Worm (Caenorhabditis elegans): ENCODE data around the gene ugt-64.
A peak's percentile ranks its signal among the peaks of the same experiment; 100 is the strongest.

Gene ugt-64

DNA sequence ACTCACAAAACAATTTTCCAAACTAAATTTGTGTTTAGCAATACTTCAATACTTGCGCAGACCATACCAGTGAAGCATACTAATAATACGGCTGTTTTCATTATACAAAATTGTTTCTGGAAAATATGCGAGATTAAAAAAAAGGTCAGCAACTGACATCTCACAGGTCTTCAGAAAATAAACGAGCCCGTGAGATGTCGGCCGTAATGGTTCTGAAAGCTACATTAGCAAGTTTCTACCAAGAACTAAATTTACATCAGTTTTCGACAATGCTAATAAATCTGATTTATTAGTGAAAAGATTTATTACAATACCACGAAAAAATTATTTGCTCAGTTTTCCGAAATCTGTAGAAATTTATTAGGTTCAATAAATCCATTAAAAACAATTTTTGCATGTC is 28.7 kb downstream of the ugt-64 start, which contains the start of gene srbc-31:
Gene srbc-31, minus strand, starts transcription at position 101 of the 400 bp plus-strand sequence.
- TF ChIP-seq ztf-1 (GFP tag; conservative IDR thresholded peaks at IDR 0.05), result no peak
- no peak for TF ChIP-seq nhr-25 (tag; optimal IDR thresholded peaks at IDR 0.05)
- TF ChIP-seq ZK546.5 (tag; optimal IDR thresholded peaks at IDR 0.05), result no peak
- no peak for TF ChIP-seq zag-1 (tag; optimal IDR thresholded peaks at IDR 0.05)
- TF ChIP-seq sma-3 (GFP tag; optimal IDR thresholded peaks at IDR 0.05), result no peak
- no peak for TF ChIP-seq mdl-1 (tag; optimal IDR thresholded peaks at IDR 0.05)
- TF ChIP-seq nhr-12 (tag; optimal IDR thresholded peaks at IDR 0.05), result no peak
- TF ChIP-seq blmp-1 (tag; optimal IDR thresholded peaks at IDR 0.05; ENCODE audit: insufficient read depth), result no peak
- no peak for TF ChIP-seq sem-4 (tag; optimal IDR thresholded peaks at IDR 0.05)
- TF ChIP-seq nhr-237 (tag; optimal IDR thresholded peaks at IDR 0.05), result no peak
- no peak for TF ChIP-seq alr-1 (tag; optimal IDR thresholded peaks at IDR 0.05)
- TF ChIP-seq C34F6.9 (tag; optimal IDR thresholded peaks at IDR 0.05), result no peak
- no peak for TF ChIP-seq nhr-77 (tag; optimal IDR thresholded peaks at IDR 0.05)
- no peak for TF ChIP-seq lin-39 (tag; optimal IDR thresholded peaks at IDR 0.05)
- no peak for TF ChIP-seq nhr-21 (tag; optimal IDR thresholded peaks at IDR 0.05)
- no peak for TF ChIP-seq mab-5 (tag; optimal IDR thresholded peaks at IDR 0.05)

DNA sequence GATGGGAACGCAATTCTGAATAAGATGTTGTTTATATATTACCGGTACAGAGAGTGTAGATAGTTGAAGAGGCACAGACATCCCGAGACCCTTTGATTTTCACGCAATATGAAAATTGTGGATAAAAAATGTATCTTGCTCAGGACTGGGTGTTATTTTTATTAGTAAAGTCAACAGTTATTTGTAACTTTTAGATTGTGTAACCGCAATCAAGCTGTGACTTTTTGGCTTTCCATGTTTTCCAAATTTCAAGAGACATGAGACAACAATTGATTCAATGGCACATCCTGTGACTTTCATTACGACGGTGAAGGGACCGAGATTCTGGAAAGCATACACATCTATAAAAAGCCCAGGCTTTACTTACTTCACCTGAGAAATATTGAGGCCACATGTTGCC is 29.9 kb downstream of the ugt-64 start:
- TF ChIP-seq unc-55 (GFP tag; optimal IDR thresholded peaks at IDR 0.05), result no peak
- TF ChIP-seq sem-4 (tag; optimal IDR thresholded peaks at IDR 0.05), result no peak
- no peak for TF ChIP-seq lin-13 (GFP tag; optimal IDR thresholded peaks at IDR 0.05)
- TF ChIP-seq elt-3 (tag; optimal IDR thresholded peaks at IDR 0.05), result no peak
- TF ChIP-seq sma-9 (GFP tag; optimal IDR thresholded peaks at IDR 0.05), result no peak
- TF ChIP-seq sma-9 (tag; optimal IDR thresholded peaks at IDR 0.05), result no peak
- TF ChIP-seq crh-2 (tag; optimal IDR thresholded peaks at IDR 0.05), result no peak
- TF ChIP-seq ceh-16 (tag; optimal IDR thresholded peaks at IDR 0.05), result no peak
- TF ChIP-seq alr-1 (tag; optimal IDR thresholded peaks at IDR 0.05), result no peak
- TF ChIP-seq Y55F3AM.14 (GFP tag; optimal IDR thresholded peaks at IDR 0.05), result no peak
- TF ChIP-seq gmeb-1 (tag; optimal IDR thresholded peaks at IDR 0.05), result no peak
- no peak for TF ChIP-seq nhr-12 (tag; optimal IDR thresholded peaks at IDR 0.05)
- no peak for TF ChIP-seq nhr-6 (tag; optimal IDR thresholded peaks at IDR 0.05)
- TF ChIP-seq unc-39 (tag; optimal IDR thresholded peaks at IDR 0.05), result no peak

ce11 chrV:3475021-3475420 is 31.1 kb downstream of the ugt-64 start, which contains the start of gene oac-2:
Gene oac-2 (minus strand): TSS chrV:3475121.
- TF ChIP-seq peb-1 (tag; optimal IDR thresholded peaks at IDR 0.05), result no peak
- TF ChIP-seq ztf-1 (GFP tag; conservative IDR thresholded peaks at IDR 0.05), result no peak
- TF ChIP-seq elt-3 (tag; optimal IDR thresholded peaks at IDR 0.05), result no peak
- no peak for TF ChIP-seq egl-27 (tag; optimal IDR thresholded peaks at IDR 0.05)
- TF ChIP-seq ztf-4 (tag; optimal IDR thresholded peaks at IDR 0.05), result no peak
- no peak for TF ChIP-seq sma-3 (GFP tag; optimal IDR thresholded peaks at IDR 0.05)

- no peak for TF ChIP-seq snpc-4 (tag; optimal IDR thresholded peaks at IDR 0.05)
These were observed 35.4 kb downstream of the ugt-64 start, which contains the start of gene srbc-29 for ce11 chrV:3470782-3471181. Gene srbc-29 (minus strand): TSS chrV:3470882.

- TF ChIP-seq elt-1 (tag; optimal IDR thresholded peaks at IDR 0.05) (no peak), peb-1 (tag; optimal IDR thresholded peaks at IDR 0.05) (no peak), ama-1 (optimal IDR thresholded peaks at IDR 0.05) (no peak), dmd-4 (tag; optimal IDR thresholded peaks at IDR 0.05) (no peak), sem-4 (tag; optimal IDR thresholded peaks at IDR 0.05) (no peak), fos-1 (tag; optimal IDR thresholded peaks at IDR 0.05) (peak; percentile 41), nhr-129 (tag; optimal IDR thresholded peaks at IDR 0.05) (peak; percentile 39), unc-55 (GFP tag; optimal IDR thresholded peaks at IDR 0.05) (no peak), ceh-82 (tag; optimal IDR thresholded peaks at IDR 0.05) (no peak), ztf-1 (GFP tag; conservative IDR thresholded peaks at IDR 0.05) (no peak), nhr-237 (tag; optimal IDR thresholded peaks at IDR 0.05) (no peak), ztf-11 (tag; optimal IDR thresholded peaks at IDR 0.05) (no peak), unc-39 (tag; optimal IDR thresholded peaks at IDR 0.05) (no peak), nhr-21 (tag; optimal IDR thresholded peaks at IDR 0.05) (no peak), F13H6.1 (tag; optimal IDR thresholded peaks at IDR 0.05) (peak; percentile 4), nhr-12 (tag; optimal IDR thresholded peaks at IDR 0.05) (no peak), lin-11 (tag; optimal IDR thresholded peaks at IDR 0.05) (no peak), snpc-4 (tag; optimal IDR thresholded peaks at IDR 0.05) (no peak), unc-62 (GFP tag; optimal IDR thresholded peaks at IDR 0.05) (no peak), elt-3 (tag; optimal IDR thresholded peaks at IDR 0.05) (no peak), sma-3 (GFP tag; optimal IDR thresholded peaks at IDR 0.05) (no peak), crh-2 (tag; optimal IDR thresholded peaks at IDR 0.05) (peak; percentile 22), nhr-77 (tag; optimal IDR thresholded peaks at IDR 0.05) (no peak), blmp-1 (tag; optimal IDR thresholded peaks at IDR 0.05; ENCODE audit: insufficient read depth) (peak; percentile 61), nhr-25 (tag; optimal IDR thresholded peaks at IDR 0.05) (no peak), alr-1 (tag; optimal IDR thresholded peaks at IDR 0.05) (no peak), nhr-6 (tag; optimal IDR thresholded peaks at IDR 0.05) (no peak), lin-13 (GFP tag; optimal IDR thresholded peaks at IDR 0.05) (no peak), gmeb-1 (tag; optimal IDR thresholded peaks at IDR 0.05) (peak; percentile 61), R02D3.7 (tag; optimal IDR thresholded peaks at IDR 0.05) (no peak), ZK546.5 (tag; optimal IDR thresholded peaks at IDR 0.05) (no peak), mab-5 (tag; optimal IDR thresholded peaks at IDR 0.05) (no peak), aly-2 (tag; optimal IDR thresholded peaks at IDR 0.05) (no peak), Y55F3AM.14 (GFP tag; optimal IDR thresholded peaks at IDR 0.05) (no peak), lin-39 (tag; optimal IDR thresholded peaks at IDR 0.05) (no peak), ztf-4 (tag; optimal IDR thresholded peaks at IDR 0.05) (no peak)
These were observed 37.7 kb downstream of the ugt-64 start, which contains the start of gene gst-33 for ce11 chrV:3468436-3468835. Gene gst-33 (minus strand): TSS chrV:3468562.

Data from whole organism, L2 larva.